Worm (Caenorhabditis elegans) whole organism, L4/young adult: ENCODE measurements around the gene R02F2.10.

Experiments used
- W03F9.2 ChIP-seq: fragments of 150-350 bp; optimal IDR thresholded peaks from 2 replicates; lab custom pipeline; 2014; ENCODE audit warnings: missing biosample characterization, missing genetic modification characterization
- him-1 ChIP-seq: sonication (generic microtip); optimal IDR thresholded peaks from 2 replicates; lab custom pipeline; 2016; ENCODE audit warnings: missing genotype, missing genetic modification reagents, missing genetic modification characterization, missing compliant biosample characterization

DNA sequence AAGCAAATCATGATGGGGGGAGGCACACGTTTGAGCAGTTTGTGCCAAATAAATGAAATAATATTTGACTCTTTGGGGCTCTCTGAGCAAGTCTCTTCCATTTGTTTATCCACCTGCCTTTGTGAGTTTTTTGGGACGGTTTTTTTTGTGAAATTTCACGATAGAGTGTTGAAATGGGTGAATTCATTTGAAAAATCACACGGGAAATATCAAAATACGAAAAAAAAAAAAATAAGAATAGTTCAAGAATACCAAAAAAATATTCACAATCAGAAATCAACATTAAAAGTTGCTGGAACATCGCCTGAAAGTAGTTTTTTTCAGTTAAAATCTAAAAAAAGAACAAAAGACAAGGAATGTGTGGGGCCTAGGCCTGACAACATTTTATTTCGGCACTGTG lies 34.4 kb downstream of the R02F2.10 start, which contains the start of gene pqn-25:
- TF ChIP-seq W03F9.2 (no peak), him-1 (tag; lab: Kevin White, UChicago) (no peak)
